Fruit fly (Drosophila melanogaster) whole organism, embryonic: ENCODE data around the gene CG18508.

Experiments
- Adf1 ChIP-seq: fragments of 200-800 bp; sonication (Bioruptor generic); IDR thresholded peaks from 2 replicates; pipeline ENCODE4 v1.3.6; 2022; ENCODE audit warnings: missing biosample characterization, missing genetic modification characterization
- Asciz ChIP-seq: fragments of 200-800 bp; sonication (Bioruptor generic); optimal IDR thresholded peaks from 2 replicates; lab custom pipeline; 2017; ENCODE audit warnings: missing biosample characterization, mild to moderate bottlenecking, missing genetic modification characterization, missing genetic modification reagents
- C15 ChIP-seq: fragments of 200-800 bp; sonication (Bioruptor generic); IDR thresholded peaks from 3 replicates; pipeline ENCODE4 v1.3.6; 2022; ENCODE audit warnings: missing biosample characterization, missing genetic modification characterization
- CG13424 ChIP-seq: fragments of 200-800 bp; sonication (Bioruptor generic); optimal IDR thresholded peaks from 2 replicates; lab custom pipeline; 2019; ENCODE audit warnings: missing biosample characterization, mild to moderate bottlenecking, missing genetic modification characterization, moderate library complexity
- CG14050 ChIP-seq: fragments of 200-800 bp; sonication (Bioruptor generic); IDR thresholded peaks from 3 replicates; pipeline ENCODE4 v1.3.6; 2022; ENCODE audit warnings: missing biosample characterization, missing genetic modification characterization
- CG17328 ChIP-seq: fragments of 200-800 bp; sonication (Bioruptor generic); IDR thresholded peaks from 2 replicates; pipeline ENCODE4 v1.3.6; 2022; ENCODE audit warnings: missing biosample characterization, missing genetic modification characterization
- CG17361 ChIP-seq: fragments of 200-800 bp; sonication (Bioruptor generic); IDR thresholded peaks from 3 replicates; pipeline ENCODE4 v1.3.6; 2022; ENCODE audit warnings: missing biosample characterization, missing genetic modification characterization
- CG1832 ChIP-seq: fragments of 200-800 bp; sonication (Bioruptor generic); optimal IDR thresholded peaks from 2 replicates; lab custom pipeline; 2017; ENCODE audit warnings: missing biosample characterization, mild to moderate bottlenecking, missing genetic modification characterization, inconsistent platforms
- CG3163 ChIP-seq: fragments of 200-800 bp; sonication (Bioruptor generic); optimal IDR thresholded peaks from 3 replicates; lab custom pipeline; 2016; ENCODE audit warnings: missing biosample characterization, missing genetic modification characterization
- CG32767 ChIP-seq: fragments of 200-800 bp; sonication (Bioruptor generic); IDR thresholded peaks from 2 replicates; pipeline ENCODE4 v1.3.6; 2022; ENCODE audit warnings: missing biosample characterization, missing genetic modification characterization
- CG4360 ChIP-seq: fragments of 200-800 bp; sonication (Bioruptor generic); IDR thresholded peaks from 2 replicates; pipeline ENCODE4 v1.3.6; 2022; ENCODE audit warnings: missing biosample characterization, missing genetic modification characterization
- CG43689 ChIP-seq: fragments of 200-800 bp; sonication (Bioruptor generic); IDR thresholded peaks from 2 replicates; pipeline ENCODE4 v1.3.6; 2022; ENCODE audit warnings: missing biosample characterization, missing genetic modification characterization
- CG4617 ChIP-seq: fragments of 200-800 bp; sonication (Bioruptor generic); optimal IDR thresholded peaks from 3 replicates; lab custom pipeline; 2016; ENCODE audit warnings: missing biosample characterization, missing genetic modification characterization, borderline replicate concordance
- CTCF ChIP-seq: fragments of 200-800 bp; sonication (Bioruptor generic); optimal IDR thresholded peaks from 2 replicates; lab custom pipeline; 2017; ENCODE audit warnings: missing biosample characterization, mild to moderate bottlenecking, missing genetic modification characterization, moderate library complexity
- Camta ChIP-seq: fragments of 200-800 bp; sonication (Bioruptor generic); optimal IDR thresholded peaks from 2 replicates; lab custom pipeline; 2016; ENCODE audit warnings: missing biosample characterization, missing genetic modification characterization
- Dek ChIP-seq: fragments of 200-800 bp; sonication (Bioruptor generic); optimal IDR thresholded peaks from 3 replicates; lab custom pipeline; 2019; ENCODE audit warnings: missing biosample characterization, mild to moderate bottlenecking, missing genetic modification characterization, moderate library complexity
- Doc3 ChIP-seq: fragments of 200-800 bp; sonication (Bioruptor generic); IDR thresholded peaks from 3 replicates; pipeline ENCODE4 v1.3.6; 2022; ENCODE audit warnings: missing biosample characterization, missing genetic modification characterization; ENCODE audit not compliant: partially characterized antibody
- Eip74EF ChIP-seq, 2 experiments: fragments of 200-800 bp in 1 of 2; fragments of >200 bp in 1 of 2; sonication (Bioruptor generic) in 1 of 2; optimal IDR thresholded peaks; 2 replicates each; lab custom pipeline; 2017 to 2019; ENCODE audit warnings: missing biosample characterization in 2 of 2, missing genetic modification characterization in 2 of 2, mild to moderate bottlenecking in 1 of 2, moderate library complexity in 1 of 2
- Fer2 ChIP-seq: fragments of 200-800 bp; sonication (Bioruptor generic); optimal IDR thresholded peaks from 2 replicates; lab custom pipeline; 2018; ENCODE audit warnings: missing biosample characterization, mild to moderate bottlenecking, missing genetic modification characterization, moderate library complexity
- Fer3 ChIP-seq: fragments of 200-800 bp; sonication (Bioruptor generic); optimal IDR thresholded peaks from 2 replicates; lab custom pipeline; 2018; ENCODE audit warnings: missing biosample characterization, mild to moderate bottlenecking, missing genetic modification characterization, moderate library complexity
- HmgD ChIP-seq: fragments of 200-800 bp; sonication (Bioruptor generic); optimal IDR thresholded peaks from 3 replicates; lab custom pipeline; 2016; ENCODE audit warnings: missing biosample characterization, missing genetic modification characterization
- Lhr ChIP-seq: fragments of 200-800 bp; sonication (Bioruptor generic); optimal IDR thresholded peaks from 3 replicates; lab custom pipeline; 2017; ENCODE audit warnings: mild to moderate bottlenecking, missing biosample characterization, missing genetic modification reagents, missing genetic modification characterization
- NFAT ChIP-seq: fragments of 200-800 bp; sonication (Bioruptor generic); IDR thresholded peaks from 2 replicates; pipeline ENCODE4 v1.3.6; 2022; ENCODE audit warnings: missing biosample characterization, missing genetic modification characterization
- Nf-YA ChIP-seq: fragments of 200-800 bp; sonication (Bioruptor generic); IDR thresholded peaks from 2 replicates; pipeline ENCODE4 v1.3.6; 2022; ENCODE audit warnings: missing biosample characterization, missing genetic modification characterization
- Ptx1 ChIP-seq: fragments of 200-800 bp; sonication (Bioruptor generic); IDR thresholded peaks from 2 replicates; pipeline ENCODE4 v1.3.6; 2022; ENCODE audit warnings: missing biosample characterization, missing genetic modification characterization
- Stat92E ChIP-seq, 3 experiments: fragments of >200 bp in 2 of 3; fragments of 200-800 bp in 1 of 3; sonication (Bioruptor generic) in 1 of 3; optimal IDR thresholded peaks; 2 replicates each; lab custom pipeline; 2017 to 2019; ENCODE audit warnings: missing biosample characterization in 3 of 3, missing genetic modification characterization in 3 of 3, mild to moderate bottlenecking in 1 of 3, moderate library complexity in 1 of 3
- abd-A ChIP-seq: fragments of 200-800 bp; sonication (Bioruptor generic); optimal IDR thresholded peaks from 3 replicates; lab custom pipeline; 2019; ENCODE audit warnings: missing biosample characterization, mild to moderate bottlenecking, missing genetic modification characterization, moderate library complexity
- ara ChIP-seq: fragments of 200-800 bp; sonication (Bioruptor generic); IDR thresholded peaks from 2 replicates; pipeline ENCODE4 v1.3.6; 2022; ENCODE audit warnings: missing biosample characterization, missing genetic modification characterization
- ato ChIP-seq: fragments of 200-800 bp; sonication (Bioruptor generic); IDR thresholded peaks from 2 replicates; pipeline ENCODE4 v1.3.6; 2022; ENCODE audit warnings: missing biosample characterization, missing genetic modification characterization; ENCODE audit not compliant: partially characterized antibody
- bsh ChIP-seq, 2 experiments: fragments of 200-800 bp; sonication (Bioruptor generic); optimal IDR thresholded peaks; 2 replicates each; lab custom pipeline; 2017 to 2018; ENCODE audit warnings: mild to moderate bottlenecking in 2 of 2, missing biosample characterization in 2 of 2, missing genetic modification characterization in 2 of 2, moderate library complexity in 1 of 2
- chinmo ChIP-seq: fragments of 200-800 bp; sonication (Bioruptor generic); IDR thresholded peaks from 4 replicates; pipeline ENCODE4 v1.3.6; 2022; ENCODE audit warnings: missing biosample characterization, missing genetic modification characterization; ENCODE audit not compliant: partially characterized antibody
- crp ChIP-seq, 2 experiments: fragments of 200-800 bp; sonication (Bioruptor generic); optimal IDR thresholded peaks; 2 replicates in 1 of 2; 3 replicates in 1 of 2; lab custom pipeline; 2017; ENCODE audit warnings: missing biosample characterization in 2 of 2, missing genetic modification characterization in 2 of 2, mild to moderate bottlenecking in 1 of 2, moderate library complexity in 1 of 2
- da ChIP-seq: fragments of 200-800 bp; sonication (Bioruptor generic); optimal IDR thresholded peaks from 2 replicates; lab custom pipeline; 2016; ENCODE audit warnings: missing biosample characterization, missing genetic modification characterization
- dysf ChIP-seq: fragments of 200-800 bp; sonication (Bioruptor generic); IDR thresholded peaks from 3 replicates; pipeline ENCODE4 v1.3.6; 2022; ENCODE audit warnings: missing biosample characterization, missing genetic modification characterization
- en ChIP-seq: fragments of 200-800 bp; sonication (Bioruptor generic); optimal IDR thresholded peaks from 2 replicates; lab custom pipeline; 2016; ENCODE audit warnings: missing biosample characterization, missing genetic modification characterization
- fd96Cb ChIP-seq: fragments of 200-800 bp; sonication (Bioruptor generic); optimal IDR thresholded peaks from 2 replicates; lab custom pipeline; 2018; ENCODE audit warnings: missing biosample characterization, mild to moderate bottlenecking, missing genetic modification characterization, moderate library complexity
- kah ChIP-seq: fragments of 200-800 bp; sonication (Bioruptor generic); optimal IDR thresholded peaks from 2 replicates; lab custom pipeline; 2018; ENCODE audit warnings: missing biosample characterization, mild to moderate bottlenecking, missing genetic modification characterization
- lbe ChIP-seq: fragments of 200-800 bp; sonication (Bioruptor generic); optimal IDR thresholded peaks from 2 replicates; lab custom pipeline; 2016; ENCODE audit warnings: missing biosample characterization, mild to moderate bottlenecking, missing genetic modification characterization
- nom ChIP-seq: fragments of 200-800 bp; sonication (Bioruptor generic); optimal IDR thresholded peaks from 2 replicates; lab custom pipeline; 2017; ENCODE audit warnings: missing biosample characterization, missing genetic modification characterization, mild to moderate bottlenecking, moderate library complexity, missing genetic modification reagents
- pita ChIP-seq: fragments of 200-800 bp; sonication (Bioruptor generic); optimal IDR thresholded peaks from 2 replicates; lab custom pipeline; 2017; ENCODE audit warnings: missing biosample characterization, mild to moderate bottlenecking, missing genetic modification characterization
- repo ChIP-seq: fragments of 200-800 bp; sonication (Bioruptor generic); optimal IDR thresholded peaks from 2 replicates; lab custom pipeline; 2016; ENCODE audit warnings: missing biosample characterization, missing genetic modification characterization
- row ChIP-seq: fragments of 200-800 bp; sonication (Bioruptor generic); IDR thresholded peaks from 3 replicates; pipeline ENCODE4 v1.3.6; 2022; ENCODE audit warnings: missing biosample characterization, missing genetic modification characterization
- sna ChIP-seq: fragments of 200-800 bp; sonication (Bioruptor generic); IDR thresholded peaks from 2 replicates; pipeline ENCODE4 v1.3.6; 2022; ENCODE audit warnings: missing biosample characterization, missing genetic modification characterization; ENCODE audit not compliant: partially characterized antibody
- sqz ChIP-seq: fragments of 200-800 bp; sonication (Bioruptor generic); optimal IDR thresholded peaks from 3 replicates; lab custom pipeline; 2018; ENCODE audit warnings: missing biosample characterization, mild to moderate bottlenecking, missing genetic modification characterization
- zen ChIP-seq: fragments of 200-800 bp; sonication (Bioruptor generic); optimal IDR thresholded peaks from 3 replicates; lab custom pipeline; 2018; ENCODE audit warnings: missing biosample characterization, mild to moderate bottlenecking, missing genetic modification characterization, moderate library complexity

Gene CG18508

DNA sequence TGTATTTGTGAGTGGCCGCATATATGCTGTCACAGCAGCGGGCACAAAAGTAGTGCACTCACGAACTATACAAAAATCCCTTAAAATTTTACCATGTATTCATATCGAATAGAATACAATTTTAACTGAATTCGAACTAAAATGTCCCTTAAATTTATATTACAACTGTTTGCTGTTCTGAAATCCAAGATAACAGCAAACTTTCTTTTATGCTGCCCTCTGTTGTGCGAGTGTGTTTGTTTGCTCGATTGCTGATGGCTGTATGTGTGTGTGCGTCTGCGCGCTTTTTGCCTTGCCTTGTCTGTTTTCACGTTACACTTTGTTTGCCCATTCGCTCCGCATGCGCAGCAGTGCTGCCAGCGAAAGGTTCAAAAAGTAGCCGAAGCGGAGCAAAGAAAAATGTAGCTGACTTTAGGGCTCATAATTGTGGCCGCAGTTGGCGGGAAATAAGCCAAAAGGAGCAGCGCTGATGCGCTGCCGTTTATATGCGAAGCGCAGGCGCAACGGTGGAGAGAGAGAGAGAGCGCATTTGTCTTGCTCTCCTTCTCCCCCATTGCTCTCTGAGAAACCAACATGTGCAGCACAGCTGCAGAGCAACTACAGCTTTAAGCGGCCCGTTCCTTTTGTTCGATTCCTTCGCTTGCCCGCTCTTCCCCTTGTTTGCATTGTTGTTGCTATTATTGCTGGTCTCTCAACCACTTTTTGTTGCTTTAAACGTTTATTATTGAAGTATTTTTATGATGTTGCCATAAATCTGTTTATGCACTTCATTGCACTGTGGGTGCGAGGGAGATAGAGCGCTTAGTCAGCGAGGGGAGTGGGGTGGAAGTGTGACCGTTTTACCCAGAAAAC, 10.3 kb downstream of the CG18508 start (continued):
- peak; percentile 87 for TF ChIP-seq lbe (GFP tag; lab: Kevin White, UChicago)
- TF ChIP-seq Eip74EF (GFP tag; optimal IDR thresholded peaks at IDR 0.05; lab: Kevin White, UChicago), result peak in 1 of 2 experiments; percentile 89

DNA sequence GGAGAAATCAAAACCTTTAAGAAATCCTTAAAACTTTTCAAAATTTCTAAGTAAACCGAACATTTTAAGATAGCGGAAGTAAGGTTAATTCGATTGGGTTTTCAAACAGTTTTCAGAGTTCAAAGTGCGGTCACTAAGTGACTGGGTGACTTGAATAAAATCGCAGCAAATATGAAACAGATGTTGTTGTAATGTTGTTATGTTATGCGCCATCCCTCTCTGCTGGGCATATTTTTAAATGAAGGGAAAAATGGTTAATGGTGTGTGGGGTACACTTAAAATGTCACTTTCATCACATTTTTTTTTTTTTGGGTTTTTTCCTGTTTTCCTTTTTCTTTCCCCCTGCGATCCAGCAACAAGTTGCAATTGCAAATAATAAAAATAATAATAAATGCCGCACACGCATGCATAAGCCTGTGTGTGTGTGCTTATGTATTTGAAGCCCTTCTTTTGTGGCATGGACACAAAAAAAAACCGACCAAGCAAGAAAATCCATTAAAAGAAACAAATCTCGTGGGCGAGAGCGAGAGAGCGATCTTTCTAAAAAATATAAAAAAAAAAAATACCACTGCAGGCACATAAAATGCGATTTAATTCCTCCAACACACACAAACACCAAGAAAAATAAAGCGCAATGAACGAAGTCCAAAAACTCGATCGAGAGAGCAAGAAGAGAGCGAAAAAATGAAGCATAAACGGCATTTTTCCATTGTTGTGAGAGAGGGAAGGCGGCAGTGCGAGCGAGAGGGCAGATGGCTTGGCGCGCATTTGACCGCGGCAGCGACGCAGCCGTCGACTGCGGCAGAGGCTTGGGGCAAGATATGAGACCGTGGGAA, 11.2 kb downstream of the CG18508 start:
- no peak for TF ChIP-seq Fer3 (tag; lab: Kevin White, UChicago)
- no peak for TF ChIP-seq Dek (tag; lab: Kevin White, UChicago)
- peak in 1 of 2 experiments; percentile 30 for TF ChIP-seq bsh (GFP tag; optimal IDR thresholded peaks at IDR 0.05; lab: Kevin White, UChicago)
- TF ChIP-seq Nf-YA (GFP tag; lab: Robert Waterston, UW), result no peak
- TF ChIP-seq CTCF, result no peak
- TF ChIP-seq CG13424 (tag; lab: Kevin White, UChicago), result no peak
- no peak for TF ChIP-seq Ptx1 (GFP tag; lab: Robert Waterston, UW)
- TF ChIP-seq fd96Cb (tag; lab: Kevin White, UChicago), result no peak
- no peak for TF ChIP-seq repo (GFP tag; lab: Kevin White, UChicago)
- TF ChIP-seq CG4360 (GFP tag; lab: Robert Waterston, UW), result peak; percentile 62
- TF ChIP-seq da, result no peak
- no peak for TF ChIP-seq Asciz (GFP tag; lab: Kevin White, UChicago)
- no peak for TF ChIP-seq CG43689 (GFP tag; lab: Robert Waterston, UW)
- TF ChIP-seq pita (GFP tag; lab: Kevin White, UChicago), result no peak
- no peak for TF ChIP-seq kah (GFP tag; lab: Kevin White, UChicago)
- no peak for TF ChIP-seq crp (GFP tag; optimal IDR thresholded peaks at IDR 0.05; lab: Kevin White, UChicago)
- no peak for TF ChIP-seq NFAT (GFP tag; lab: Robert Waterston, UW)
- no peak for TF ChIP-seq Doc3
- no peak for TF ChIP-seq CG4617 (GFP tag; lab: Kevin White, UChicago)
- TF ChIP-seq zen (tag; lab: Kevin White, UChicago), result no peak
- TF ChIP-seq row (GFP tag; lab: Robert Waterston, UW), result no peak
- no peak for TF ChIP-seq Stat92E (GFP tag; optimal IDR thresholded peaks at IDR 0.05; lab: Kevin White, UChicago)
- TF ChIP-seq en, result no peak
- TF ChIP-seq chinmo (GFP tag; lab: Robert Waterston, UW), result peak; percentile 62; the same call in 2 of the 4 replicates
- peak; percentile 82 for TF ChIP-seq CG1832 (GFP tag; lab: Kevin White, UChicago)
- no peak for TF ChIP-seq CG17361 (GFP tag; lab: Robert Waterston, UW)
- 0 out of 2 replicates have a peak, but pooled peaks have one; percentile 7 for TF ChIP-seq ara (GFP tag; lab: Robert Waterston, UW)
- TF ChIP-seq Fer2 (tag; lab: Kevin White, UChicago), result no peak
- peak; percentile 86 for TF ChIP-seq nom (GFP tag; lab: Kevin White, UChicago)
- TF ChIP-seq Adf1, result peak; percentile 91
- TF ChIP-seq abd-A (tag; lab: Kevin White, UChicago), result peak; percentile 39
- TF ChIP-seq ato, result no peak
- no peak for TF ChIP-seq C15 (GFP tag; lab: Robert Waterston, UW)
- no peak for TF ChIP-seq CG14050
- no peak for TF ChIP-seq CG32767 (GFP tag; lab: Robert Waterston, UW)
- TF ChIP-seq dysf (GFP tag; lab: Robert Waterston, UW), result no peak
- TF ChIP-seq Camta, result no peak
- no peak for TF ChIP-seq Lhr (GFP tag; lab: Kevin White, UChicago)
- TF ChIP-seq CG17328 (GFP tag; lab: Robert Waterston, UW), result no peak
- TF ChIP-seq HmgD, result no peak
- peak; percentile 97 for TF ChIP-seq sqz (GFP tag; lab: Kevin White, UChicago)
- no peak for TF ChIP-seq CG3163 (GFP tag; lab: Kevin White, UChicago)
- no peak for TF ChIP-seq sna (GFP tag; lab: Robert Waterston, UW)
